Fruit fly (Drosophila melanogaster) whole organism, embryonic: ENCODE results near the gene CG42395.

Experiments used
- Ada2b ChIP-seq: fragments of 200-800 bp; sonication (Bioruptor generic); IDR thresholded peaks from 2 replicates; pipeline ENCODE4 v1.3.6; 2022; ENCODE audit warnings: missing biosample characterization, missing genetic modification characterization
- Aef1 ChIP-seq: fragments of 200-800 bp; sonication (Bioruptor generic); IDR thresholded peaks from 3 replicates; pipeline ENCODE4 v1.3.6; 2022; ENCODE audit warnings: missing biosample characterization, missing genetic modification characterization
- Atf6 ChIP-seq: fragments of 200-800 bp; sonication (Bioruptor generic); IDR thresholded peaks from 2 replicates; pipeline ENCODE4 v1.3.6; 2022; ENCODE audit warnings: missing biosample characterization, missing genetic modification characterization
- B-H1 ChIP-seq: fragments of 200-800 bp; sonication (Bioruptor generic); IDR thresholded peaks from 3 replicates; pipeline ENCODE4 v1.3.6; 2022; ENCODE audit warnings: missing biosample characterization, missing genetic modification characterization
- Bdp1 ChIP-seq: fragments of 200-800 bp; sonication (Bioruptor generic); optimal IDR thresholded peaks from 3 replicates; lab custom pipeline; 2016; ENCODE audit warnings: missing biosample characterization, missing genetic modification characterization
- Bgb ChIP-seq: fragments of 200-800 bp; sonication (Bioruptor generic); IDR thresholded peaks from 2 replicates; pipeline ENCODE4 v1.3.6; 2022; ENCODE audit warnings: missing biosample characterization, missing genetic modification characterization; ENCODE audit not compliant: partially characterized antibody
- Bteb2 ChIP-seq: fragments of 200-800 bp; sonication (Bioruptor generic); optimal IDR thresholded peaks from 2 replicates; lab custom pipeline; 2016; ENCODE audit warnings: missing biosample characterization, missing genetic modification characterization
- CG10321 ChIP-seq: fragments of 200-800 bp; sonication (Bioruptor generic); IDR thresholded peaks from 2 replicates; pipeline ENCODE4 v1.3.6; 2022; ENCODE audit warnings: missing biosample characterization, missing genetic modification characterization
- CG11456 ChIP-seq: fragments of 200-800 bp; sonication (Bioruptor generic); IDR thresholded peaks from 3 replicates; pipeline ENCODE4 v1.3.6; 2022; ENCODE audit warnings: missing biosample characterization, missing genetic modification characterization
- CG14710 ChIP-seq: fragments of 200-800 bp; sonication (Bioruptor generic); optimal IDR thresholded peaks from 3 replicates; lab custom pipeline; 2019; ENCODE audit warnings: missing biosample characterization, mild to moderate bottlenecking, missing genetic modification characterization, moderate library complexity
- CG1529 ChIP-seq: fragments of 200-800 bp; sonication (Bioruptor generic); optimal IDR thresholded peaks from 3 replicates; lab custom pipeline; 2018; ENCODE audit warnings: missing biosample characterization, missing genetic modification characterization
- CG17361 ChIP-seq: fragments of 200-800 bp; sonication (Bioruptor generic); IDR thresholded peaks from 3 replicates; pipeline ENCODE4 v1.3.6; 2022; ENCODE audit warnings: missing biosample characterization, missing genetic modification characterization
- CG17802 ChIP-seq: fragments of 200-800 bp; sonication (Bioruptor generic); optimal IDR thresholded peaks from 2 replicates; lab custom pipeline; 2018; ENCODE audit warnings: missing biosample characterization, mild to moderate bottlenecking, missing genetic modification characterization, moderate library complexity
- CG2202 ChIP-seq: fragments of 200-800 bp; sonication (Bioruptor generic); optimal IDR thresholded peaks from 2 replicates; lab custom pipeline; 2018; ENCODE audit warnings: missing biosample characterization, mild to moderate bottlenecking, missing genetic modification characterization
- CG31224 ChIP-seq: fragments of 200-800 bp; sonication (Bioruptor generic); IDR thresholded peaks from 2 replicates; pipeline ENCODE4 v1.3.6; 2022; ENCODE audit warnings: missing biosample characterization, missing genetic modification characterization
- CG3281 ChIP-seq: fragments of 200-800 bp; sonication (Bioruptor generic); optimal IDR thresholded peaks from 3 replicates; lab custom pipeline; 2017; ENCODE audit warnings: missing biosample characterization, mild to moderate bottlenecking, missing genetic modification characterization
- CG3726 ChIP-seq: fragments of 200-800 bp; sonication (Bioruptor generic); IDR thresholded peaks from 3 replicates; pipeline ENCODE4, ENCODE4 v1.3.6; 2022; ENCODE audit warnings: missing biosample characterization, missing genetic modification characterization
- CG4424 ChIP-seq: fragments of 200-800 bp; sonication (Bioruptor generic); optimal IDR thresholded peaks from 3 replicates; lab custom pipeline; 2016; ENCODE audit warnings: missing biosample characterization, missing genetic modification characterization
- CG6654 ChIP-seq: fragments of 200-800 bp; sonication (Bioruptor generic); optimal IDR thresholded peaks from 2 replicates; lab custom pipeline; 2017; ENCODE audit warnings: missing biosample characterization, mild to moderate bottlenecking, missing genetic modification characterization
- CG8924 ChIP-seq: fragments of 200-800 bp; optimal IDR thresholded peaks from 3 replicates; lab custom pipeline; 2019; ENCODE audit warnings: missing biosample characterization, mild to moderate bottlenecking, missing genetic modification characterization, moderate library complexity
- Fer3 ChIP-seq: fragments of 200-800 bp; sonication (Bioruptor generic); optimal IDR thresholded peaks from 2 replicates; lab custom pipeline; 2018; ENCODE audit warnings: missing biosample characterization, mild to moderate bottlenecking, missing genetic modification characterization, moderate library complexity
- Hmr ChIP-seq: fragments of 200-800 bp; sonication (Bioruptor generic); optimal IDR thresholded peaks from 3 replicates; lab custom pipeline; 2017; ENCODE audit warnings: mild to moderate bottlenecking, missing biosample characterization, missing genetic modification reagents, missing genetic modification characterization
- Hsf ChIP-seq: fragments of 200-800 bp; sonication (Bioruptor generic); optimal IDR thresholded peaks from 3 replicates; lab custom pipeline; 2016; ENCODE audit warnings: missing biosample characterization, missing genetic modification characterization
- Lpt ChIP-seq: fragments of >200 bp; optimal IDR thresholded peaks from 2 replicates; lab custom pipeline; 2018; ENCODE audit warnings: missing biosample characterization, missing genetic modification characterization
- Opbp ChIP-seq: fragments of 200-800 bp; sonication (Bioruptor generic); IDR thresholded peaks from 3 replicates; pipeline ENCODE4 v1.3.6; 2022; ENCODE audit warnings: missing biosample characterization, missing genetic modification characterization; ENCODE audit not compliant: partially characterized antibody
- Optix ChIP-seq: fragments of 200-800 bp; sonication (Bioruptor generic); IDR thresholded peaks from 3 replicates; pipeline ENCODE4 v1.3.6; 2022; ENCODE audit warnings: missing biosample characterization, missing genetic modification characterization
- Stat92E ChIP-seq, 3 experiments: fragments of >200 bp in 2 of 3; fragments of 200-800 bp in 1 of 3; sonication (Bioruptor generic) in 1 of 3; optimal IDR thresholded peaks; 2 replicates each; lab custom pipeline; 2017 to 2019; ENCODE audit warnings: missing biosample characterization in 3 of 3, missing genetic modification characterization in 3 of 3, mild to moderate bottlenecking in 1 of 3, moderate library complexity in 1 of 3
- Xrp1 ChIP-seq: fragments of 200-800 bp; sonication (Bioruptor generic); IDR thresholded peaks from 2 replicates; pipeline ENCODE4 v1.3.6; 2022; ENCODE audit warnings: missing biosample characterization, missing genetic modification characterization
- amos ChIP-seq: fragments of 200-800 bp; sonication (Bioruptor generic); IDR thresholded peaks from 2 replicates; pipeline ENCODE4 v1.3.6; 2022; ENCODE audit warnings: missing biosample characterization, missing genetic modification characterization; ENCODE audit not compliant: partially characterized antibody
- ara ChIP-seq: fragments of 200-800 bp; sonication (Bioruptor generic); IDR thresholded peaks from 2 replicates; pipeline ENCODE4 v1.3.6; 2022; ENCODE audit warnings: missing biosample characterization, missing genetic modification characterization
- az2 ChIP-seq: fragments of 200-800 bp; sonication (Bioruptor generic); optimal IDR thresholded peaks from 3 replicates; lab custom pipeline; 2016; ENCODE audit warnings: missing biosample characterization, missing genetic modification characterization
- bsh ChIP-seq, 2 experiments: fragments of 200-800 bp; sonication (Bioruptor generic); optimal IDR thresholded peaks; 2 replicates each; lab custom pipeline; 2017 to 2018; ENCODE audit warnings: mild to moderate bottlenecking in 2 of 2, missing biosample characterization in 2 of 2, missing genetic modification characterization in 2 of 2, moderate library complexity in 1 of 2
- chn ChIP-seq: fragments of 200-800 bp; sonication (Bioruptor generic); optimal IDR thresholded peaks from 2 replicates; lab custom pipeline; 2016; ENCODE audit warnings: missing biosample characterization, missing genetic modification characterization
- dimm ChIP-seq: fragments of 200-800 bp; sonication (Bioruptor generic); IDR thresholded peaks from 2 replicates; pipeline ENCODE4 v1.3.6; 2022; ENCODE audit warnings: missing biosample characterization, missing genetic modification characterization
- hb ChIP-seq: fragments of 200-800 bp; sonication (Bioruptor generic); IDR thresholded peaks from 3 replicates; pipeline ENCODE4 v1.3.6; 2022; ENCODE audit warnings: missing biosample characterization, missing genetic modification characterization; ENCODE audit not compliant: partially characterized antibody
- hkb ChIP-seq, 2 experiments: fragments of 200-800 bp in 1 of 2; fragments of >200 bp in 1 of 2; sonication (Bioruptor generic) in 1 of 2; IDR thresholded peaks in 1 of 2; optimal IDR thresholded peaks in 1 of 2; 2 replicates each; pipeline versions ENCODE4 v1.3.6 to Lab custom; 2017 to 2022; ENCODE audit warnings: missing biosample characterization in 1 of 2, missing genetic modification characterization in 1 of 2
- jing ChIP-seq: fragments of 200-800 bp; sonication (Bioruptor generic); optimal IDR thresholded peaks from 2 replicates; lab custom pipeline; 2018; ENCODE audit warnings: missing biosample characterization, mild to moderate bottlenecking, missing genetic modification characterization
- kay ChIP-seq: fragments of 200-800 bp; sonication (Bioruptor generic); optimal IDR thresholded peaks from 2 replicates; lab custom pipeline; 2016; ENCODE audit warnings: missing biosample characterization, missing genetic modification characterization
- phol ChIP-seq: fragments of 200-800 bp; sonication (Bioruptor generic); optimal IDR thresholded peaks from 3 replicates; lab custom pipeline; 2018; ENCODE audit warnings: missing biosample characterization, mild to moderate bottlenecking, missing genetic modification characterization, moderate library complexity
- prd ChIP-seq, 3 experiments: fragments of >200 bp in 2 of 3; fragments of 200-800 bp in 1 of 3; sonication (Bioruptor generic) in 1 of 3; optimal IDR thresholded peaks in 2 of 3; IDR thresholded peaks in 1 of 3; 2 replicates in 2 of 3; 3 replicates in 1 of 3; pipeline versions ENCODE4 v1.3.6 to Lab custom; 2017 to 2022; ENCODE audit warnings: missing biosample characterization in 1 of 3, missing genetic modification characterization in 1 of 3
- sens-2 ChIP-seq: fragments of 200-800 bp; sonication (Bioruptor generic); IDR thresholded peaks from 2 replicates; pipeline ENCODE4 v1.3.6; 2022; ENCODE audit warnings: missing biosample characterization, missing genetic modification characterization
- shn ChIP-seq: fragments of 200-800 bp; sonication (Bioruptor generic); optimal IDR thresholded peaks from 3 replicates; lab custom pipeline; 2016; ENCODE audit warnings: missing biosample characterization, missing genetic modification characterization
- tin ChIP-seq: fragments of 200-800 bp; sonication (Bioruptor generic); optimal IDR thresholded peaks from 3 replicates; lab custom pipeline; 2016; ENCODE audit warnings: missing biosample characterization, missing genetic modification characterization
- twi ChIP-seq: fragments of 200-800 bp; optimal IDR thresholded peaks from 2 replicates; lab custom pipeline; 2019; ENCODE audit warnings: missing biosample characterization, mild to moderate bottlenecking, missing genetic modification characterization, moderate library complexity
- unc-4 ChIP-seq: fragments of 200-800 bp; sonication (Bioruptor generic); IDR thresholded peaks from 2 replicates; pipeline ENCODE4 v1.3.6; 2022; ENCODE audit warnings: missing biosample characterization, missing genetic modification characterization; ENCODE audit not compliant: partially characterized antibody
- vnd ChIP-seq: fragments of 200-800 bp; sonication (Bioruptor generic); IDR thresholded peaks from 3 replicates; pipeline ENCODE4 v1.3.6; 2022; ENCODE audit warnings: missing biosample characterization, missing genetic modification characterization; ENCODE audit not compliant: partially characterized antibody
- yki ChIP-seq: fragments of >200 bp; optimal IDR thresholded peaks from 3 replicates; lab custom pipeline; 2018
- zf30C ChIP-seq: fragments of 200-800 bp; sonication (Bioruptor generic); optimal IDR thresholded peaks from 3 replicates; lab custom pipeline; 2018; ENCODE audit warnings: missing biosample characterization, mild to moderate bottlenecking, missing genetic modification characterization

The CG42395 gene

DNA sequence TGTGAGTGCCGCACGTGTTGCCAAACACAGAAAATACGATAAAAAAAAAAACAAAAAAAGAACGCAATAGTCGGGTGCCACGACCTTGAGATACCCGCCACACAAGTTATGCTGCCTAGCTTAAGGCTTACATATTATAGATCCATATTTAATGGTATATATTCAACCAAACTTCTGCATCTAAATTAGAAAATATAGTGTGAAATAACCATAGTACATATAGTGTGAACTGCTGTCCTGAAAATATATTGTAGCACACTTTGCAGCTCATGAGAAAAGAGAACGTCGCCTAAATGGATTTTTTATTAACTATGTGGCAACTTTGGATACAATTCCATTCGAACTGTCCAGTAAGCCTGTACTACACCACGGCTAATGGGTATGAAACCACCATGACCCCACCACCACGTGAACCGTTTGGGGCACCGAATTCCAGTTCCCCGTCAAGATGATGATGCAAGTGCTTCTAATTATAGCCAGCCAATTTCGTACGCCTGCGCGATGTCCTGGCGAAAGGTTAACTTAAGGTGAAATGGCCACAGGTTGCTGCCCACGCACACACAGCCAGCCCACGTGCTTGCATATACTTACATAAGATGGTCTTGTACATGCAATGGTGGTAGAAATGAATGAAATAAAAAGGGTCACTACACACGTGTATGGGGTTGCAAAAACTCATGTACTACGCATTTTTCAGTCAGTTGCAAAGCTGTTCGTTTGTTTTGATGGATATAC, 24.2 kb upstream of the CG42395 start (continued):
- TF ChIP-seq Stat92E (GFP tag; optimal IDR thresholded peaks at IDR 0.05; lab: Kevin White, UChicago) = no peak
- 0 out of 2 replicates have a peak, but pooled peaks have one; percentile 24 for TF ChIP-seq dimm (GFP tag; lab: Robert Waterston, UW)
- TF ChIP-seq bsh (GFP tag; optimal IDR thresholded peaks at IDR 0.05; lab: Kevin White, UChicago) = peak; percentile 35 to 72
- TF ChIP-seq CG4424 = peak; percentile 71
- 0 out of 3 replicates have a peak, but pooled peaks have one; percentile 23 for TF ChIP-seq Aef1 (GFP tag; lab: Robert Waterston, UW)
- no peak for TF ChIP-seq CG3726 (GFP tag; lab: Robert Waterston, UW)
- TF ChIP-seq CG14710 (tag; lab: Kevin White, UChicago) = peak; percentile 56
- no peak for TF ChIP-seq hb (GFP tag; lab: Robert Waterston, UW)
- no peak for TF ChIP-seq prd (optimal IDR thresholded peaks at IDR 0.05; lab: Kevin White, UChicago)
- TF ChIP-seq prd (GFP tag; IDR thresholded peaks at IDR 0.05; lab: Robert Waterston, UW) = peak; percentile 72; the same call in 2 of the 3 replicates
- TF ChIP-seq kay = peak; percentile 75
- TF ChIP-seq unc-4 (GFP tag; lab: Robert Waterston, UW) = no peak
- no peak for TF ChIP-seq CG17802 (tag; lab: Kevin White, UChicago)
- no peak for TF ChIP-seq sens-2 (GFP tag; lab: Robert Waterston, UW)
- peak; percentile 70; the same call in 2 of the 3 replicates for TF ChIP-seq CG11456 (GFP tag; lab: Robert Waterston, UW)
- TF ChIP-seq Bgb (GFP tag; lab: Robert Waterston, UW) = no peak
- TF ChIP-seq Ada2b (GFP tag; lab: Robert Waterston, UW) = peak; percentile 62; the same call in 1 of the 2 replicates
- TF ChIP-seq az2 (GFP tag; lab: Kevin White, UChicago) = peak; percentile 76
- TF ChIP-seq Hmr (GFP tag; lab: Kevin White, UChicago) = peak; percentile 90
- TF ChIP-seq jing (GFP tag; lab: Kevin White, UChicago) = no peak
- peak; percentile 44 for TF ChIP-seq Bdp1 (GFP tag; lab: Kevin White, UChicago)
- TF ChIP-seq Opbp (GFP tag; lab: Robert Waterston, UW) = no peak
- TF ChIP-seq amos (GFP tag; lab: Robert Waterston, UW) = peak; percentile 9; the same call in 1 of the 2 replicates
- TF ChIP-seq Xrp1 = peak; percentile 76
- no peak for TF ChIP-seq hkb (optimal IDR thresholded peaks at IDR 0.05; lab: Kevin White, UChicago)
- TF ChIP-seq hkb (GFP tag; IDR thresholded peaks at IDR 0.05; lab: Robert Waterston, UW) = peak; percentile 70
- peak; percentile 59 for TF ChIP-seq Fer3 (tag; lab: Kevin White, UChicago)
- TF ChIP-seq ara (GFP tag; lab: Robert Waterston, UW) = peak; percentile 35; the same call in 1 of the 2 replicates
- TF ChIP-seq Atf6 (GFP tag; lab: Robert Waterston, UW) = peak; percentile 78
- TF ChIP-seq Optix = peak; percentile 45; the same call in 1 of the 3 replicates
- no peak for TF ChIP-seq CG31224 (GFP tag; lab: Robert Waterston, UW)
- TF ChIP-seq CG6654 (GFP tag; lab: Kevin White, UChicago) = peak; percentile 43
- TF ChIP-seq CG1529 = peak; percentile 52
- no peak for TF ChIP-seq zf30C (GFP tag; lab: Kevin White, UChicago)
- TF ChIP-seq yki = no peak
- TF ChIP-seq phol (tag; lab: Kevin White, UChicago) = peak; percentile 77
- peak; percentile 74 for TF ChIP-seq Hsf (GFP tag; lab: Kevin White, UChicago)
- TF ChIP-seq chn (GFP tag; lab: Kevin White, UChicago) = peak; percentile 66
- peak; percentile 67 for TF ChIP-seq tin (GFP tag; lab: Kevin White, UChicago)
- no peak for TF ChIP-seq CG2202
- peak; percentile 78 for TF ChIP-seq CG3281 (GFP tag; lab: Kevin White, UChicago)
- TF ChIP-seq Bteb2 = peak; percentile 71
- peak; percentile 42 for TF ChIP-seq twi
- TF ChIP-seq vnd (GFP tag; lab: Robert Waterston, UW) = no peak
- TF ChIP-seq Lpt (GFP tag; lab: Kevin White, UChicago) = no peak
- TF ChIP-seq CG17361 (GFP tag; lab: Robert Waterston, UW) = peak; percentile 85
- TF ChIP-seq CG8924 = peak; percentile 76
- no peak for TF ChIP-seq CG10321 (GFP tag; lab: Robert Waterston, UW)
- TF ChIP-seq B-H1 = peak; percentile 45; the same call in 2 of the 3 replicates
- peak; percentile 54 for TF ChIP-seq shn
